Worm (Caenorhabditis elegans): ENCODE data around the gene F47F2.3.

F47F2.3 gene

DNA sequence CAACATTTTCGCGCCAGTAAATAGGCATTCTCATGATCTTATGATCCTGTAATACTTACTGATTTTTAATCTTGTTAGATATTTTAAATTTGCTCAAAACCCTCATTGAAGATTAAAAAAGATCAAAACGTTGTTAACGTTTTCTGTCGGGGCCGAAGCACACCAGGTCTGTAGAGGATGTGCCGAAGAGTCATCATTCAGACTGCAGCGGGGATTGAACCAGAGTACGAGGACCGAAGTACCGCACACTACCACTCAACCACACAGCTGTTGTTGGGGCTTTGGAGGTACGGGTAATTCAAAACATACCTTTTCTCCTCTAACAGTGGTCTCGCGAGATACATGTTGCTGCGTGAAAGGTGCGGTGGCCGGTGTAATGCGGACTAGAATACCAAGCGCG, 18.8 kb upstream of the F47F2.3 start:
- TF ChIP-seq lir-3 (tag; optimal IDR thresholded peaks at IDR 0.05) (no peak), aha-1 (tag) (peak; percentile 81), php-3 (GFP tag; IDR thresholded peaks at IDR 0.05) (0 out of 2 replicates have a peak, but pooled peaks have one; percentile 27), dmd-9 (GFP tag; IDR thresholded peaks at IDR 0.05) (no peak), egl-27 (tag; optimal IDR thresholded peaks at IDR 0.05) (no peak), tra-1 (GFP tag; IDR thresholded peaks at IDR 0.05) (no peak), mxl-2 (GFP tag; conservative IDR thresholded peaks at IDR 0.05) (no peak), spr-1 (tag; optimal IDR thresholded peaks at IDR 0.05) (no peak), ctbp-1 (GFP tag; IDR thresholded peaks at IDR 0.05) (no peak), mdt-29 (GFP tag; IDR thresholded peaks at IDR 0.05) (no peak), egl-43 (GFP tag; IDR thresholded peaks at IDR 0.05) (0 out of 2 replicates have a peak, but pooled peaks have one; percentile 35), nhr-76 (tag; optimal IDR thresholded peaks at IDR 0.05) (no peak), vab-7 (GFP tag; IDR thresholded peaks at IDR 0.05) (peak; percentile 44; the same call in 1 of the 2 replicates), lin-39 (tag; optimal IDR thresholded peaks at IDR 0.05) (no peak), arid-1 (GFP tag; conservative IDR thresholded peaks at IDR 0.05) (no peak)

DNA sequence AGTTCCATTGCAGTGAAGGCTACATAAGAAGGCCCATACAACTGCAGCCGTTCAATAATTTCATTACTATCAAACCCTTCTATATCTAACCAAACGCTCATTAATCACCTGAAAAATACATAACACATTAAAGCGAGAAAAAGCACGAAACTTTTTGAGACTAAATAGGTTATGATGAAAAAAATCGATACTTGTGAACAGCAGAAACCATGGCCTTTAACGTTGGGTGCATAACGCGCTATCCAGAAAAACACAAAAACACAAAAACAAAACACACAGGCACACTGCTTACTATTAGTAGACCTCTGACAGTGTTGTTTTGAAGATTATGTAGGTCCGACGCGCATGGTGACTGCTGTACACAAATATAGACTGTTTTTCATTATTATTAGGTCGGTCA, 15.8 kb upstream of the F47F2.3 start, which contains the start of gene T22B2.5:
Gene T22B2.5, minus strand, starts transcription at position 101 of the 400 bp plus-strand sequence.
- TF ChIP-seq dmd-9 (GFP tag; IDR thresholded peaks at IDR 0.05) = no peak
- TF ChIP-seq unc-62 (GFP tag; optimal IDR thresholded peaks at IDR 0.05 in 1 of 2) = peak in 1 of 2 experiments; percentile 49
- TF ChIP-seq unc-62 (tag; optimal IDR thresholded peaks at IDR 0.05) = no peak

ce11 chrX:3904568-3904967, 9.1 kb upstream of the F47F2.3 start, which contains the start of gene sup-12:
Gene sup-12, plus strand, starts transcription at chrX:3904584.
- TF ChIP-seq lin-38 (GFP tag; IDR thresholded peaks at IDR 0.05) = no peak
- no peak for TF ChIP-seq mdt-29 (GFP tag; IDR thresholded peaks at IDR 0.05)
- TF ChIP-seq aha-1 (tag) = peak; percentile 64
- no peak for TF ChIP-seq pqm-1 (tag; optimal IDR thresholded peaks at IDR 0.05)

DNA sequence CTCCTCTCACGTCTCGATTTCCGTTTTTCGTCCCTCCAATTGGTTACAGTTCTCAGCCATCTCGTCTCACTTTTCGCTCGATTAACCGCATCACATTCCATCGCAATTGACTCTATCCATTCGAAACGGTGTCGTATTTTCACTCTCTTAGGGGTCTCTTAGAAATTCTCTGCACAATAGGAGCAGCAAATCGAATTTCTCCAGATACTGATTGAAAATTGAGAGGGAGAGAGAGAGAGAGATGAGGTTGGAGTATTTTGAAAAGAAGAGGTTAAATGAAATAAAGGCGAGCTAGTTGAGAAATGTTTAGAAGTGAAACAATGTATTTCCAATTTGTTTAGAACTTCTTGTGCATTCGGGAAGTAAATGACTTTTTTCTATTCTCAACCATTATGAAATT, 5.9 kb upstream of the F47F2.3 start:
- TF ChIP-seq fkh-10 (GFP tag; optimal IDR thresholded peaks at IDR 0.05) (peak; percentile 87), D1046.2 (GFP tag; IDR thresholded peaks at IDR 0.05) (no peak), lsy-2 (tag; optimal IDR thresholded peaks at IDR 0.05) (no peak), madf-5 (GFP tag; IDR thresholded peaks at IDR 0.05) (no peak), rbr-2 (tag; optimal IDR thresholded peaks at IDR 0.05) (no peak), gei-8 (GFP tag; optimal IDR thresholded peaks at IDR 0.05) (no peak)

DNA sequence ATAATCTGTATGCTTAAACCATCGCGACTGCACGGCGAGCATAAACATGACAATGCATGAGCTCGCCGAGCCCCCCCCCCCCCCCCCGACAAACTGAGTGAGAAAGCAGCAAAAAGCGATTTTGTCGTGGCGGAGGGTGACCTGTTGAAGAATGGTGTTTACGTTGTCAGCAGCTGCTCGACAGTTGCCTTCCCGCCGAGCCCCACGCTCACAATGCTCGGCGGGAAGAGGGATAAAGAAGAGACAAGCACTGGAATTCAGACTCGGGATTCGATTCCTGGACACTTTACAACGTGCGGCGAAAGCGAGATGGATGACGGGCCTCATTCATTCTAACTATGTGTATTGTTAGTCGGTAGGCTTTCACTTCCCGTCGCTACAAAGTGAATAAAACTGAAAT, 5.2 kb upstream of the F47F2.3 start:
- peak; percentile 10 for TF ChIP-seq nhr-11 (tag; optimal IDR thresholded peaks at IDR 0.05)
- TF ChIP-seq zip-11 (GFP tag; IDR thresholded peaks at IDR 0.05) = no peak
- TF ChIP-seq madf-5 (GFP tag; IDR thresholded peaks at IDR 0.05) = no peak
- no peak for TF ChIP-seq ztf-7 (tag; optimal IDR thresholded peaks at IDR 0.05)
- no peak for TF ChIP-seq unc-62 (GFP tag; optimal IDR thresholded peaks at IDR 0.05 in 1 of 2)
- no peak for TF ChIP-seq unc-62 (tag; optimal IDR thresholded peaks at IDR 0.05)
- TF ChIP-seq ceh-44 (GFP tag; IDR thresholded peaks at IDR 0.05) = no peak
- TF ChIP-seq dmd-6 (GFP tag; IDR thresholded peaks at IDR 0.05) = 0 out of 2 replicates have a peak, but pooled peaks have one; percentile 9
- TF ChIP-seq lin-15B (tag; optimal IDR thresholded peaks at IDR 0.05) = no peak
- TF ChIP-seq cey-2 (tag; optimal IDR thresholded peaks at IDR 0.05; ENCODE audit: borderline replicate concordance, insufficient read depth) = no peak
- TF ChIP-seq lim-7 (GFP tag; IDR thresholded peaks at IDR 0.05) = no peak
- 0 out of 2 replicates have a peak, but pooled peaks have one; percentile 24 for TF ChIP-seq T26A8.4 (GFP tag; IDR thresholded peaks at IDR 0.05)
- no peak for TF ChIP-seq hmg-1.1 (GFP tag; IDR thresholded peaks at IDR 0.05)
- TF ChIP-seq nhr-42 (GFP tag; IDR thresholded peaks at IDR 0.05) = no peak
- TF ChIP-seq F26F4.8 (GFP tag; conservative IDR thresholded peaks at IDR 0.05) = no peak
- no peak for TF ChIP-seq dmd-8 (GFP tag; IDR thresholded peaks at IDR 0.05)
- no peak for TF ChIP-seq T20F7.1 (GFP tag; optimal IDR thresholded peaks at IDR 0.05)
- peak; percentile 84; the same call in 1 of the 2 replicates for TF ChIP-seq set-16 (GFP tag; IDR thresholded peaks at IDR 0.05)
- peak; percentile 65 for TF ChIP-seq hlh-11 (tag; optimal IDR thresholded peaks at IDR 0.05)
- no peak for TF ChIP-seq lin-1 (GFP tag; IDR thresholded peaks at IDR 0.05)
- peak in 1 of 2 experiments; percentile 27 for TF ChIP-seq daf-16 (GFP tag; optimal IDR thresholded peaks at IDR 0.05)
- no peak for TF ChIP-seq daf-16 (tag; optimal IDR thresholded peaks at IDR 0.05)
- TF ChIP-seq php-3 (GFP tag; IDR thresholded peaks at IDR 0.05) = no peak
- no peak for TF ChIP-seq nhr-41 (GFP tag; IDR thresholded peaks at IDR 0.05)

All from whole organism, L4 larva.